Fruit fly (Drosophila melanogaster) whole organism, adult: Measurements from ENCODE around the gene Bka.
A peak's percentile ranks its signal among the peaks of the same experiment; 100 is the strongest.

ENCODE experiments used
- CG5204 ChIP-seq: fragments of 200-800 bp; sonication (Bioruptor generic); optimal IDR thresholded peaks from 2 replicates; lab custom pipeline; 2016; ENCODE audit warnings: missing biosample characterization, missing genetic modification characterization
- Crg-1 ChIP-seq: fragments of 200-800 bp; sonication (Bioruptor generic); optimal IDR thresholded peaks from 2 replicates; lab custom pipeline; 2016; ENCODE audit warnings: missing biosample characterization, missing genetic modification characterization
- cnc ChIP-seq, 2 experiments: fragments of >200 bp; optimal IDR thresholded peaks; 2 replicates each; lab custom pipeline; 2017
- pad ChIP-seq: fragments of 200-800 bp; sonication (Bioruptor generic); optimal IDR thresholded peaks from 3 replicates; lab custom pipeline; 2017; ENCODE audit warnings: missing biosample characterization, missing genetic modification characterization, mild to moderate bottlenecking, moderate library complexity, missing genetic modification reagents

dm6 chr2L:9918020-9918959 lies 23.2 kb downstream of the Bka start, which contains the start of the genes CG5885 and CG4598:
- peak; percentile 63 for TF ChIP-seq CG5204
- TF ChIP-seq cnc (optimal IDR thresholded peaks at IDR 0.05; lab: Kevin White, UChicago), result no peak
- TF ChIP-seq Crg-1, result peak; percentile 34
- peak; percentile 23 for TF ChIP-seq pad
